Worm (Caenorhabditis elegans): ENCODE results near the gene C55C3.7.

DNA sequence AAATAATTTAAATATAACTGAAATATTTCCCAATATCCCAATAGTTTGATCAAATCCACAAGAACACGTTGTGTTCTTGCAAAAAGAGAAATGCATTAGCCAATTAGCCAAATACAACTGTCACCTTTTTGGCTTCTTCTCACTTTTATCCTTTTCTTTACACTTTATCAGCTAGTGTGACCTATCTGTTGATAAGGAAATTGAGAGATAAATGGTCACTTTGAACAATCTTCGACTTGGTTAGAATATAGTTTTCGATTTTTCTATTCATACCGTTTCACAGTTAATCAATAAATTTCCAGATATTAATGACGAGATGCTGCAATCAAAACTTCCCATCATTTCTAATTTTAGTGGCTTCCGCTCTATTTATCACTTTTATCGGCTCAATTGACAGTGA, 26.3 kb upstream of the C55C3.7 start, which contains the start of gene C55C3.1:
- TF ChIP-seq lsy-2 (tag; optimal IDR thresholded peaks at IDR 0.05): no peak
- no peak for TF ChIP-seq mls-2 (tag; optimal IDR thresholded peaks at IDR 0.05)
- no peak for TF ChIP-seq mep-1 (tag; optimal IDR thresholded peaks at IDR 0.05)
- no peak for TF ChIP-seq ztf-11 (tag; optimal IDR thresholded peaks at IDR 0.05)
- TF ChIP-seq snpc-4 (tag; optimal IDR thresholded peaks at IDR 0.05): no peak
- TF ChIP-seq nhr-76 (tag; optimal IDR thresholded peaks at IDR 0.05): no peak
- TF ChIP-seq ces-1 (GFP tag; optimal IDR thresholded peaks at IDR 0.05): no peak
- TF ChIP-seq ceh-39 (tag; optimal IDR thresholded peaks at IDR 0.05): no peak
- no peak for TF ChIP-seq lin-32 (GFP tag; optimal IDR thresholded peaks at IDR 0.05)
- no peak for TF ChIP-seq unc-39 (tag; optimal IDR thresholded peaks at IDR 0.05)
- TF ChIP-seq nhr-2 (tag; optimal IDR thresholded peaks at IDR 0.05): no peak
